Fruit fly (Drosophila melanogaster) whole organism, embryonic: ENCODE data around the gene MED14.
A peak's percentile ranks its signal among the peaks of the same experiment; 100 is the strongest.

Experiments used
- Aef1 ChIP-seq: fragments of 200-800 bp; sonication (Bioruptor generic); IDR thresholded peaks from 3 replicates; pipeline ENCODE4 v1.3.6; 2022; ENCODE audit warnings: missing biosample characterization, missing genetic modification characterization
- Atf-2 ChIP-seq: fragments of 200-800 bp; sonication (Bioruptor generic); optimal IDR thresholded peaks from 2 replicates; lab custom pipeline; 2016; ENCODE audit warnings: missing biosample characterization, missing genetic modification characterization
- BEAF-32 ChIP-seq: fragments of 200-800 bp; sonication (Bioruptor generic); optimal IDR thresholded peaks from 3 replicates; lab custom pipeline; 2017; ENCODE audit warnings: missing biosample characterization, missing genetic modification characterization, mild to moderate bottlenecking, moderate library complexity, missing genetic modification reagents
- Bteb2 ChIP-seq: fragments of 200-800 bp; sonication (Bioruptor generic); optimal IDR thresholded peaks from 2 replicates; lab custom pipeline; 2016; ENCODE audit warnings: missing biosample characterization, missing genetic modification characterization
- C15 ChIP-seq: fragments of 200-800 bp; sonication (Bioruptor generic); IDR thresholded peaks from 3 replicates; pipeline ENCODE4 v1.3.6; 2022; ENCODE audit warnings: missing biosample characterization, missing genetic modification characterization
- CG10147 ChIP-seq: fragments of 200-800 bp; sonication (Bioruptor generic); optimal IDR thresholded peaks from 2 replicates; lab custom pipeline; 2019; ENCODE audit warnings: missing biosample characterization, mild to moderate bottlenecking, missing genetic modification characterization, moderate library complexity
- CG10462 ChIP-seq: fragments of 200-800 bp; sonication (Bioruptor generic); optimal IDR thresholded peaks from 2 replicates; lab custom pipeline; 2016; ENCODE audit warnings: missing biosample characterization, missing genetic modification characterization
- CG11560 ChIP-seq: fragments of 200-800 bp; sonication (Bioruptor generic); IDR thresholded peaks from 3 replicates; pipeline ENCODE4 v1.3.6; 2022; ENCODE audit warnings: missing biosample characterization, missing genetic modification characterization
- CG13894 ChIP-seq: fragments of 200-800 bp; sonication (Bioruptor generic); optimal IDR thresholded peaks from 3 replicates; lab custom pipeline; 2018; ENCODE audit warnings: missing biosample characterization, mild to moderate bottlenecking, missing genetic modification characterization, moderate library complexity
- CG17186 ChIP-seq: fragments of 200-800 bp; sonication (Bioruptor generic); optimal IDR thresholded peaks from 3 replicates; lab custom pipeline; 2017; ENCODE audit warnings: missing biosample characterization, missing genetic modification reagents, missing genetic modification characterization
- CG1832 ChIP-seq: fragments of 200-800 bp; sonication (Bioruptor generic); optimal IDR thresholded peaks from 2 replicates; lab custom pipeline; 2017; ENCODE audit warnings: missing biosample characterization, mild to moderate bottlenecking, missing genetic modification characterization, inconsistent platforms
- CG2875 ChIP-seq: fragments of 200-800 bp; sonication (Bioruptor generic); optimal IDR thresholded peaks from 2 replicates; lab custom pipeline; 2017; ENCODE audit warnings: missing biosample characterization, mild to moderate bottlenecking, missing genetic modification characterization, missing genetic modification reagents
- CG31441 ChIP-seq: fragments of 200-800 bp; sonication (Bioruptor generic); IDR thresholded peaks from 2 replicates; pipeline ENCODE4 v1.3.6; 2022; ENCODE audit warnings: missing biosample characterization, missing genetic modification characterization
- CG33213 ChIP-seq: fragments of 200-800 bp; sonication (Bioruptor generic); optimal IDR thresholded peaks from 3 replicates; lab custom pipeline; 2016; ENCODE audit warnings: missing biosample characterization, missing genetic modification characterization
- CG6272 ChIP-seq: fragments of 200-800 bp; sonication (Bioruptor generic); IDR thresholded peaks from 2 replicates; pipeline ENCODE4 v1.3.6; 2022; ENCODE audit warnings: missing biosample characterization, missing genetic modification characterization
- CG8765 ChIP-seq: fragments of 200-800 bp; sonication (Bioruptor generic); IDR thresholded peaks from 2 replicates; pipeline ENCODE4 v1.3.6; 2022; ENCODE audit warnings: missing biosample characterization, missing genetic modification characterization
- CG9876 ChIP-seq: fragments of 200-800 bp; sonication (Bioruptor generic); optimal IDR thresholded peaks from 2 replicates; lab custom pipeline; 2016; ENCODE audit warnings: missing biosample characterization, missing genetic modification characterization
- CG9932 ChIP-seq: fragments of 200-800 bp; sonication (Bioruptor generic); IDR thresholded peaks from 2 replicates; pipeline ENCODE4 v1.3.6; 2022; ENCODE audit warnings: missing biosample characterization, missing genetic modification characterization
- CoRest ChIP-seq: fragments of 200-800 bp; sonication (Bioruptor generic); optimal IDR thresholded peaks from 3 replicates; lab custom pipeline; 2018; ENCODE audit warnings: missing biosample characterization, mild to moderate bottlenecking, missing genetic modification characterization, moderate library complexity
- Dad ChIP-seq: fragments of 200-800 bp; sonication (Bioruptor generic); optimal IDR thresholded peaks from 3 replicates; lab custom pipeline; 2016; ENCODE audit warnings: missing biosample characterization, missing genetic modification characterization
- Doc2 ChIP-seq: fragments of 200-800 bp; sonication (Bioruptor generic); IDR thresholded peaks from 2 replicates; pipeline ENCODE4 v1.3.6; 2022; ENCODE audit warnings: missing biosample characterization, missing genetic modification characterization
- Ets65A ChIP-seq: fragments of 200-800 bp; sonication (Bioruptor generic); peaks from one replicate; lab custom pipeline; 2016; ENCODE audit warnings: missing biosample characterization, missing genetic modification characterization
- Fer1 ChIP-seq: fragments of 200-800 bp; sonication (Bioruptor generic); optimal IDR thresholded peaks from 2 replicates; lab custom pipeline; 2017; ENCODE audit warnings: missing biosample characterization, mild to moderate bottlenecking, missing genetic modification characterization
- MBD-R2 ChIP-seq: fragments of 200-800 bp; sonication (Bioruptor generic); IDR thresholded peaks from 2 replicates; pipeline ENCODE4 v1.3.6; 2022; ENCODE audit warnings: missing biosample characterization, missing genetic modification characterization
- Neu2 ChIP-seq: fragments of 200-800 bp; sonication (Bioruptor generic); optimal IDR thresholded peaks from 3 replicates; lab custom pipeline; 2016; ENCODE audit warnings: missing biosample characterization, missing genetic modification characterization, borderline replicate concordance
- Nf-YB ChIP-seq: fragments of 200-800 bp; sonication (Bioruptor generic); optimal IDR thresholded peaks from 3 replicates; lab custom pipeline; 2019; ENCODE audit warnings: missing biosample characterization, mild to moderate bottlenecking, missing genetic modification characterization, moderate library complexity
- Sin3A ChIP-seq: fragments of >200 bp; optimal IDR thresholded peaks from 2 replicates; lab custom pipeline; 2018
- ash1 ChIP-seq: fragments of 200-800 bp; sonication (Bioruptor generic); optimal IDR thresholded peaks from 2 replicates; lab custom pipeline; 2018; ENCODE audit warnings: missing biosample characterization, mild to moderate bottlenecking, missing genetic modification characterization
- caup ChIP-seq: fragments of 200-800 bp; sonication (Bioruptor generic); optimal IDR thresholded peaks from 3 replicates; lab custom pipeline; 2017; ENCODE audit warnings: missing biosample characterization, mild to moderate bottlenecking, missing genetic modification characterization, moderate library complexity; ENCODE audit not compliant: severe bottlenecking
- cwo ChIP-seq: fragments of 200-800 bp; sonication (Bioruptor generic); optimal IDR thresholded peaks from 3 replicates; lab custom pipeline; 2017; ENCODE audit warnings: missing biosample characterization, missing genetic modification characterization, mild to moderate bottlenecking, moderate library complexity, missing genetic modification reagents
- da ChIP-seq: fragments of 200-800 bp; sonication (Bioruptor generic); optimal IDR thresholded peaks from 2 replicates; lab custom pipeline; 2016; ENCODE audit warnings: missing biosample characterization, missing genetic modification characterization
- danr ChIP-seq: fragments of 200-800 bp; sonication (Bioruptor generic); IDR thresholded peaks from 2 replicates; pipeline ENCODE4 v1.3.6; 2022; ENCODE audit warnings: missing biosample characterization, missing genetic modification characterization
- emc ChIP-seq: fragments of 200-800 bp; sonication (Bioruptor generic); optimal IDR thresholded peaks from 2 replicates; lab custom pipeline; 2016; ENCODE audit warnings: missing biosample characterization, missing genetic modification characterization
- en ChIP-seq: fragments of 200-800 bp; sonication (Bioruptor generic); optimal IDR thresholded peaks from 2 replicates; lab custom pipeline; 2016; ENCODE audit warnings: missing biosample characterization, missing genetic modification characterization
- eve ChIP-seq, 2 experiments: fragments of >200 bp; optimal IDR thresholded peaks; 2 replicates each; lab custom pipeline; 2017; ENCODE audit warnings: missing biosample characterization in 2 of 2, missing genetic modification characterization in 2 of 2
- grau ChIP-seq: fragments of 200-800 bp; optimal IDR thresholded peaks from 3 replicates; lab custom pipeline; 2019; ENCODE audit warnings: missing biosample characterization, mild to moderate bottlenecking, missing genetic modification characterization, moderate library complexity
- insv ChIP-seq, 2 experiments: fragments of 200-800 bp; sonication (Bioruptor generic); optimal IDR thresholded peaks; 3 replicates each; lab custom pipeline; 2016 to 2018; ENCODE audit warnings: missing biosample characterization in 2 of 2, missing genetic modification characterization in 2 of 2
- jigr1 ChIP-seq: fragments of 200-800 bp; sonication (Bioruptor generic); IDR thresholded peaks from 3 replicates; pipeline ENCODE4 v1.3.6; 2022; ENCODE audit warnings: missing biosample characterization, missing genetic modification characterization
- maf-S ChIP-seq: fragments of 200-800 bp; sonication (Bioruptor generic); optimal IDR thresholded peaks from 2 replicates; lab custom pipeline; 2016; ENCODE audit warnings: missing biosample characterization, missing genetic modification characterization
- org-1 ChIP-seq: fragments of 200-800 bp; sonication (Bioruptor generic); optimal IDR thresholded peaks from 2 replicates; lab custom pipeline; 2017; ENCODE audit warnings: missing biosample characterization, missing genetic modification characterization
- pb ChIP-seq: fragments of 200-800 bp; sonication (Bioruptor generic); optimal IDR thresholded peaks from 3 replicates; lab custom pipeline; 2016; ENCODE audit warnings: missing biosample characterization, missing genetic modification characterization
- pho ChIP-seq: fragments of 200-800 bp; sonication (Bioruptor generic); optimal IDR thresholded peaks from 2 replicates; lab custom pipeline; 2016; ENCODE audit warnings: missing biosample characterization, missing genetic modification characterization
- pita ChIP-seq: fragments of 200-800 bp; sonication (Bioruptor generic); optimal IDR thresholded peaks from 2 replicates; lab custom pipeline; 2017; ENCODE audit warnings: missing biosample characterization, mild to moderate bottlenecking, missing genetic modification characterization
- prd ChIP-seq, 3 experiments: fragments of >200 bp in 2 of 3; fragments of 200-800 bp in 1 of 3; sonication (Bioruptor generic) in 1 of 3; optimal IDR thresholded peaks in 2 of 3; IDR thresholded peaks in 1 of 3; 2 replicates in 2 of 3; 3 replicates in 1 of 3; pipeline versions ENCODE4 v1.3.6 to Lab custom; 2017 to 2022; ENCODE audit warnings: missing biosample characterization in 1 of 3, missing genetic modification characterization in 1 of 3
- pum ChIP-seq: fragments of 200-800 bp; sonication (Bioruptor generic); optimal IDR thresholded peaks from 2 replicates; lab custom pipeline; 2016; ENCODE audit warnings: missing biosample characterization, missing genetic modification characterization
- row ChIP-seq: fragments of 200-800 bp; sonication (Bioruptor generic); IDR thresholded peaks from 3 replicates; pipeline ENCODE4 v1.3.6; 2022; ENCODE audit warnings: missing biosample characterization, missing genetic modification characterization
- sc ChIP-seq, 3 experiments: fragments of >200 bp in 2 of 3; fragments of 200-800 bp in 1 of 3; sonication (Bioruptor generic) in 1 of 3; optimal IDR thresholded peaks; 2 replicates in 2 of 3; 3 replicates in 1 of 3; lab custom pipeline; 2017; ENCODE audit warnings: mild to moderate bottlenecking in 1 of 3, missing biosample characterization in 1 of 3, missing genetic modification characterization in 1 of 3, missing genetic modification reagents in 1 of 3
- sob ChIP-seq: fragments of 200-800 bp; sonication (Bioruptor generic); IDR thresholded peaks from 2 replicates; pipeline ENCODE4 v1.3.6; 2022; ENCODE audit warnings: missing biosample characterization, missing genetic modification characterization
- twi ChIP-seq: fragments of 200-800 bp; optimal IDR thresholded peaks from 2 replicates; lab custom pipeline; 2019; ENCODE audit warnings: missing biosample characterization, mild to moderate bottlenecking, missing genetic modification characterization, moderate library complexity
- tx ChIP-seq: fragments of 200-800 bp; sonication (Bioruptor generic); optimal IDR thresholded peaks from 2 replicates; lab custom pipeline; 2016; ENCODE audit warnings: missing biosample characterization, missing genetic modification characterization
- zfh1 ChIP-seq: fragments of 200-800 bp; sonication (Bioruptor generic); IDR thresholded peaks from 3 replicates; pipeline ENCODE4 v1.3.6; 2022; ENCODE audit warnings: missing biosample characterization, missing genetic modification characterization

Gene MED14

dm6 chr3L:622357-622834 lies 29.4 kb downstream of the MED14 start (continued):
- no peak for TF ChIP-seq MBD-R2 (GFP tag; lab: Robert Waterston, UW)
- TF ChIP-seq CG10462 (GFP tag; lab: Kevin White, UChicago), result no peak
- TF ChIP-seq tx, result no peak
- no peak for TF ChIP-seq sc (optimal IDR thresholded peaks at IDR 0.05; lab: Kevin White, UChicago)
- TF ChIP-seq sc (GFP tag; optimal IDR thresholded peaks at IDR 0.05; lab: Kevin White, UChicago), result peak; percentile 56
- no peak for TF ChIP-seq CG13894 (tag; lab: Kevin White, UChicago)
- peak; percentile 70 for TF ChIP-seq zfh1 (GFP tag; lab: Robert Waterston, UW)
- TF ChIP-seq CG8765 (GFP tag; lab: Robert Waterston, UW), result no peak
- TF ChIP-seq jigr1, result no peak
- no peak for TF ChIP-seq Aef1 (GFP tag; lab: Robert Waterston, UW)
- TF ChIP-seq Nf-YB (GFP tag; lab: Kevin White, UChicago), result peak; percentile 26
- no peak for TF ChIP-seq Doc2 (GFP tag; lab: Robert Waterston, UW)
- no peak for TF ChIP-seq CG11560
- TF ChIP-seq pita (GFP tag; lab: Kevin White, UChicago), result no peak
- TF ChIP-seq insv (GFP tag; optimal IDR thresholded peaks at IDR 0.05; lab: Kevin White, UChicago), result no peak
- no peak for TF ChIP-seq maf-S (GFP tag; lab: Kevin White, UChicago)
- TF ChIP-seq emc (GFP tag; lab: Kevin White, UChicago), result no peak
- no peak for TF ChIP-seq Dad (GFP tag; lab: Kevin White, UChicago)
- no peak for TF ChIP-seq CG1832 (GFP tag; lab: Kevin White, UChicago)
- TF ChIP-seq CoRest (tag; lab: Kevin White, UChicago), result peak; percentile 66
- TF ChIP-seq twi (tag; lab: Kevin White, UChicago), result peak; percentile 65
- TF ChIP-seq Atf-2, result peak; percentile 21
- TF ChIP-seq org-1 (GFP tag; lab: Kevin White, UChicago), result no peak
- TF ChIP-seq Neu2 (GFP tag; lab: Kevin White, UChicago), result no peak
- TF ChIP-seq prd (optimal IDR thresholded peaks at IDR 0.05; lab: Kevin White, UChicago), result no peak
- peak; percentile 45; the same call in 2 of the 3 replicates for TF ChIP-seq prd (GFP tag; IDR thresholded peaks at IDR 0.05; lab: Robert Waterston, UW)
- no peak for TF ChIP-seq BEAF-32
- no peak for TF ChIP-seq CG9876 (GFP tag; lab: Kevin White, UChicago)
- no peak for TF ChIP-seq CG6272 (GFP tag; lab: Robert Waterston, UW)
- no peak for TF ChIP-seq pb
- peak; percentile 50 for TF ChIP-seq CG2875 (GFP tag; lab: Kevin White, UChicago)
- no peak for TF ChIP-seq CG33213 (GFP tag; lab: Kevin White, UChicago)
- no peak for TF ChIP-seq da (GFP tag; lab: Kevin White, UChicago)
- TF ChIP-seq pho (GFP tag; lab: Kevin White, UChicago), result no peak
- no peak for TF ChIP-seq Bteb2 (GFP tag; lab: Kevin White, UChicago)
- no peak for TF ChIP-seq CG10147 (GFP tag; lab: Kevin White, UChicago)
- TF ChIP-seq ash1 (GFP tag; lab: Kevin White, UChicago), result no peak
- no peak for TF ChIP-seq en (GFP tag; lab: Kevin White, UChicago)
- TF ChIP-seq caup, result no peak
- no peak for TF ChIP-seq sob (GFP tag; lab: Robert Waterston, UW)
- TF ChIP-seq CG31441 (GFP tag; lab: Robert Waterston, UW), result peak; percentile 75
- TF ChIP-seq row (GFP tag; lab: Robert Waterston, UW), result peak; percentile 38; the same call in 2 of the 3 replicates
- no peak for TF ChIP-seq Ets65A (GFP tag; lab: Kevin White, UChicago)
- no peak for TF ChIP-seq danr (GFP tag; lab: Robert Waterston, UW)
- no peak for TF ChIP-seq Sin3A
- no peak for TF ChIP-seq cwo
- TF ChIP-seq Fer1 (GFP tag; lab: Kevin White, UChicago), result no peak
- peak in 1 of 2 experiments; percentile 42 for TF ChIP-seq eve (GFP tag; optimal IDR thresholded peaks at IDR 0.05; lab: Kevin White, UChicago)
- no peak for TF ChIP-seq C15
- peak; percentile 9 for TF ChIP-seq pum
- TF ChIP-seq CG17186 (GFP tag; lab: Kevin White, UChicago), result no peak
- TF ChIP-seq CG9932 (GFP tag; lab: Robert Waterston, UW), result no peak
- peak; percentile 58 for TF ChIP-seq grau (tag; lab: Kevin White, UChicago)
